Worm (Caenorhabditis elegans) whole organism, L2 larva: ENCODE measurements around the gene Y60A3A.16.
"Not testable (repeated sequence)": the region's sequence is repeated elsewhere in the genome, so short reads cannot be mapped to it uniquely, and the experiment has no call there.

ENCODE experiments used
- C34F6.9 ChIP-seq: fragments of 150-350 bp; optimal IDR thresholded peaks from 2 replicates; lab custom pipeline; 2014; ENCODE audit warnings: missing biosample characterization, missing genetic modification characterization
- F13H6.1 ChIP-seq: sonication (generic microtip); optimal IDR thresholded peaks from 2 replicates; lab custom pipeline; 2016; ENCODE audit warnings: missing genetic modification characterization, missing compliant biosample characterization
- aly-2 ChIP-seq: fragments of 150-350 bp; optimal IDR thresholded peaks from 2 replicates; lab custom pipeline; 2014; ENCODE audit warnings: missing biosample characterization, missing genetic modification characterization
- ama-1 ChIP-seq: fragments of 150-350 bp; optimal IDR thresholded peaks from 2 replicates; lab custom pipeline; 2018; ENCODE audit warnings: inconsistent platforms
- ceh-16 ChIP-seq: fragments of 150-350 bp; optimal IDR thresholded peaks from 2 replicates; lab custom pipeline; 2014; ENCODE audit warnings: missing biosample characterization, missing genetic modification characterization
- ceh-82 ChIP-seq: fragments of 150-350 bp; optimal IDR thresholded peaks from 2 replicates; lab custom pipeline; 2014; ENCODE audit warnings: missing biosample characterization, missing genetic modification characterization
- dmd-4 ChIP-seq: sonication (generic microtip); optimal IDR thresholded peaks from 2 replicates; lab custom pipeline; 2017; ENCODE audit warnings: missing biosample characterization, missing genetic modification characterization
- egl-27 ChIP-seq: sonication (generic microtip); optimal IDR thresholded peaks from 3 replicates; lab custom pipeline; 2017; ENCODE audit warnings: missing biosample characterization, missing genetic modification reagents, missing genetic modification characterization
- elt-3 ChIP-seq: sonication (generic microtip); optimal IDR thresholded peaks from 2 replicates; lab custom pipeline; 2017; ENCODE audit warnings: missing biosample characterization, missing genetic modification characterization
- fos-1 ChIP-seq: fragments of 150-350 bp; optimal IDR thresholded peaks from 2 replicates; lab custom pipeline; 2014; ENCODE audit warnings: missing biosample characterization, missing genetic modification characterization
- gmeb-1 ChIP-seq: fragments of 150-350 bp; optimal IDR thresholded peaks from 2 replicates; lab custom pipeline; 2014; ENCODE audit warnings: missing biosample characterization, missing genetic modification characterization
- lin-11 ChIP-seq: fragments of 150-350 bp; sonication (generic microtip); optimal IDR thresholded peaks from 2 replicates; lab custom pipeline; 2014; ENCODE audit warnings: missing biosample characterization, missing genetic modification characterization, inconsistent platforms, mixed read lengths
- lin-13 ChIP-seq: fragments of 150-350 bp; optimal IDR thresholded peaks from 2 replicates; lab custom pipeline; 2014; ENCODE audit warnings: missing biosample characterization, missing genetic modification reagents, missing genetic modification characterization
- lin-39 ChIP-seq: fragments of 150-350 bp; optimal IDR thresholded peaks from 2 replicates; lab custom pipeline; 2014; ENCODE audit warnings: missing biosample characterization, missing genetic modification reagents, missing genetic modification characterization
- lsy-2 ChIP-seq, 2 experiments: fragments of 150-350 bp in 1 of 2; sonication (generic microtip) in 1 of 2; optimal IDR thresholded peaks; 2 replicates each; lab custom pipeline; 2014 to 2017; ENCODE audit warnings: missing biosample characterization in 2 of 2, missing genetic modification characterization in 2 of 2
- mab-5 ChIP-seq: fragments of 150-350 bp; optimal IDR thresholded peaks from 2 replicates; lab custom pipeline; 2014; ENCODE audit warnings: missing biosample characterization, missing genetic modification characterization
- mbf-1 ChIP-seq: sonication (generic microtip); optimal IDR thresholded peaks from 2 replicates; lab custom pipeline; 2017; ENCODE audit warnings: missing biosample characterization, missing genetic modification characterization
- mdl-1 ChIP-seq, 2 experiments: fragments of 150-350 bp in 1 of 2; sonication (generic microtip) in 1 of 2; optimal IDR thresholded peaks; 2 replicates each; lab custom pipeline; 2017; ENCODE audit warnings: missing biosample characterization in 2 of 2, missing genetic modification characterization in 2 of 2
- nhr-10 ChIP-seq: sonication (generic microtip); optimal IDR thresholded peaks from 2 replicates; lab custom pipeline; 2017; ENCODE audit warnings: missing biosample characterization, missing genetic modification characterization
- nhr-11 ChIP-seq: fragments of 150-350 bp; optimal IDR thresholded peaks from 2 replicates; lab custom pipeline; 2014; ENCODE audit warnings: missing biosample characterization, missing genetic modification characterization
- nhr-12 ChIP-seq: fragments of 150-350 bp; optimal IDR thresholded peaks from 2 replicates; lab custom pipeline; 2014; ENCODE audit warnings: missing biosample characterization, missing genetic modification characterization
- nhr-129 ChIP-seq: fragments of 150-350 bp; optimal IDR thresholded peaks from 2 replicates; lab custom pipeline; 2014; ENCODE audit warnings: missing biosample characterization, missing genetic modification characterization
- nhr-21 ChIP-seq: fragments of 150-350 bp; optimal IDR thresholded peaks from 2 replicates; lab custom pipeline; 2014; ENCODE audit warnings: missing biosample characterization, missing genetic modification characterization
- nhr-23 ChIP-seq: fragments of 150-350 bp; optimal IDR thresholded peaks from 2 replicates; lab custom pipeline; 2014; ENCODE audit warnings: missing biosample characterization, missing genetic modification reagents, missing genetic modification characterization
- nhr-6 ChIP-seq: fragments of 150-350 bp; optimal IDR thresholded peaks from 2 replicates; lab custom pipeline; 2014; ENCODE audit warnings: missing biosample characterization, missing genetic modification characterization
- nhr-77 ChIP-seq: fragments of 150-350 bp; optimal IDR thresholded peaks from 2 replicates; lab custom pipeline; 2014; ENCODE audit warnings: missing biosample characterization, missing genetic modification characterization
- peb-1 ChIP-seq: fragments of 150-350 bp; optimal IDR thresholded peaks from 2 replicates; lab custom pipeline; 2014; ENCODE audit warnings: missing biosample characterization, missing genetic modification characterization
- sem-4 ChIP-seq: fragments of 150-350 bp; optimal IDR thresholded peaks from 2 replicates; lab custom pipeline; 2014; ENCODE audit warnings: missing biosample characterization, missing genetic modification reagents, missing genetic modification characterization
- skn-1 ChIP-seq: sonication (generic microtip); optimal IDR thresholded peaks from 2 replicates; lab custom pipeline; 2017; ENCODE audit warnings: missing biosample characterization, missing genetic modification characterization
- sma-3 ChIP-seq: sonication (generic microtip); optimal IDR thresholded peaks from 2 replicates; lab custom pipeline; 2016; ENCODE audit warnings: missing genetic modification reagents, missing genetic modification characterization, missing compliant biosample characterization
- unc-55 ChIP-seq: fragments of 150-350 bp; sonication (generic microtip); optimal IDR thresholded peaks from 3 replicates; lab custom pipeline; 2014; ENCODE audit warnings: missing biosample characterization, missing genetic modification reagents, missing genetic modification characterization
- unc-62 ChIP-seq: fragments of 150-350 bp; optimal IDR thresholded peaks from 2 replicates; lab custom pipeline; 2014; ENCODE audit warnings: missing biosample characterization, missing genetic modification reagents, missing genetic modification characterization
- zag-1 ChIP-seq: fragments of 150-350 bp; optimal IDR thresholded peaks from 2 replicates; lab custom pipeline; 2014; ENCODE audit warnings: missing biosample characterization, missing genetic modification characterization
- ztf-1 ChIP-seq: fragments of 200-800 bp; sonication (Bioruptor generic); conservative IDR thresholded peaks from 2 replicates; pipeline ENCODE4 v1.3.6; 2022; ENCODE audit warnings: missing genetic modification characterization, missing compliant biosample characterization
- ztf-11 ChIP-seq: sonication (generic microtip); optimal IDR thresholded peaks from 2 replicates; lab custom pipeline; 2017; ENCODE audit warnings: missing biosample characterization, missing genetic modification characterization

The Y60A3A.16 gene

ce11 chrV:19954491-19954890 lies 32.0 kb upstream of the Y60A3A.16 start:
- TF ChIP-seq sem-4 (tag; lab: Kevin White, UChicago) (no peak), mbf-1 (tag; lab: Kevin White, UChicago) (no peak), skn-1 (tag; lab: Kevin White, UChicago) (no peak), zag-1 (no peak), mdl-1 (tag; optimal IDR thresholded peaks at IDR 0.05; lab: Kevin White, UChicago) (no peak), ztf-1 (GFP tag; lab: Robert Waterston, UW) (no peak), sma-3 (GFP tag; lab: Kevin White, UChicago) (no peak), nhr-77 (tag; lab: Kevin White, UChicago) (no peak), nhr-23 (tag; lab: Kevin White, UChicago) (no peak), ceh-82 (tag; lab: Kevin White, UChicago) (no peak), mab-5 (tag; lab: Kevin White, UChicago) (no peak), nhr-21 (tag; lab: Kevin White, UChicago) (no peak), lin-39 (tag; lab: Kevin White, UChicago) (no peak)

DNA sequence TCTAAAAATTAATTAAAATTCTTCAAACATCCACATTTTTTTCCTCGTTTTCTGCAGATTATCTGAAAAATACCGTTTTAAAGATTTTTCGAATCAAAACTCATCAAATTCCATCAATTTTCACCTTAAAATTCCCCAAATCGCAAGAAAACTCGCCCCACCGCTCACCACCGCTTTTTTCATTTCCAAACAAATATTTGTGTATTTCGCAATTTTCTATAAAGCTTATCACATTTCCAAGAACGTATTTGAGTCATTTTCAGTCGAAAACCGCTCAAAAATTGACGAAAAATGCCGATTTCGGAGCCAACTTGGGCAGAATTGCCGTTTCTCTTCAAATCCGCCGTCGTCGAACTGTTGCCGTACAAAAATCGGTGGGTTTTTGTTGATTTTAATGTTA lies 27.2 kb upstream of the Y60A3A.16 start, which contains the start of gene Y60A3A.8:
Gene Y60A3A.8 (plus strand): TSS at position 258 of the 400 bp plus-strand sequence.
- TF ChIP-seq peb-1 (tag; lab: Kevin White, UChicago); ceh-82 (tag; lab: Kevin White, UChicago); ztf-1 (GFP tag; lab: Robert Waterston, UW): not testable (repeated sequence)
- TF ChIP-seq, all 48 proteins: peak for 0; not testable (repeated sequence) for 48

DNA sequence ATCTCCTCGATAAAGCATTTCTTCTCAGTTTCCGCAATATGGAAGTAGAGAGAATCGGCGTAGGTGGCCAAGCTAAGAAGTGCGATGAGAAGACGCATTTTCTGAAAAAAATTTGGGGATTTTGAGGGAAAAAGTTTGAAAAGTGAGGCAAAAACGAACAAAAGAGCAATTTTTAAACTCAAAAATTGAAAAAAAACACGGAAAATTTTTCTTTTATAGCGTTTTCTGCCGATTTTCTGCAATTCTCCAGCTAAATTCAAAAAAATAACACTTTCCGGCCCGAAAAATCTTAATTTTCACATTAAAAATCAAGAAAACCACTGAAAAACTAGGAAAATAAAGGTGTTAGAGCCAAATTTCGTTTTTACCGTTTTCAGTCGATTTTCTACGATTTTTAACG lies 26.5 kb upstream of the Y60A3A.16 start, which contains the start of gene tmed-4:
Gene tmed-4 (minus strand): TSS at position 101 of the 400 bp plus-strand sequence.
- not testable (repeated sequence) for TF ChIP-seq lsy-2 (tag; optimal IDR thresholded peaks at IDR 0.05; lab: Kevin White, UChicago); elt-3 (tag; lab: Kevin White, UChicago); nhr-129 (tag; lab: Kevin White, UChicago)

DNA sequence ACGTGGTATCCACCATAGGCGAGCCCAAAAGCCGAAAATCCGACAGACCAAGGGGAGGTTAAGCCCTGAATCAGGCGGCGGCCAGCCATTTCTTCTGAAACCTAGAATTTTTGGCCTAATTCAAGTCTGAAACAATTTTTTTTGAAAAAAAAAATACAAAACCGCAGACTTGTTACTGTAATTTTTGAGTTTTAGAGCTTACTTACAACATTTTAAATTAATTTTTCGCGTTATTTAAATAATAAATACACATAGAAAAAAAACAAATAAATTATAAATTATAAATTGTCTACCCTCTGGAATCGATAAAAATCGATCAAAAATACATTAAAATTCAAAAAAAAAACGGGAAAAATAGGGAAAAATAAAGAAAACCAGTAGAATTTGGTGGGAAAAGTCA lies 24.0 kb upstream of the Y60A3A.16 start, which contains the start of gene dhs-24:
Gene dhs-24 (minus strand): TSS at position 101 of the 400 bp plus-strand sequence.
- TF ChIP-seq nhr-21 (tag; lab: Kevin White, UChicago), result no peak
- no peak for TF ChIP-seq nhr-12 (tag; lab: Kevin White, UChicago)
- TF ChIP-seq peb-1 (tag; lab: Kevin White, UChicago), result no peak
- TF ChIP-seq ama-1 (lab: Kevin White, UChicago), result no peak
- no peak for TF ChIP-seq fos-1
- no peak for TF ChIP-seq gmeb-1 (tag; lab: Kevin White, UChicago)
- TF ChIP-seq nhr-10 (tag; lab: Kevin White, UChicago), result no peak
- TF ChIP-seq lin-39 (tag; lab: Kevin White, UChicago), result no peak
- TF ChIP-seq lin-11, result no peak

ce11 chrV:19936945-19937344 lies 14.4 kb upstream of the Y60A3A.16 start:
- TF ChIP-seq C34F6.9 (tag; lab: Kevin White, UChicago) (no peak), F13H6.1 (no peak), nhr-11 (tag; lab: Kevin White, UChicago) (no peak), lin-13 (no peak), nhr-23 (tag; lab: Kevin White, UChicago) (no peak), unc-55 (GFP tag; lab: Kevin White, UChicago) (no peak), unc-62 (GFP tag; lab: Kevin White, UChicago) (no peak), sem-4 (tag; lab: Kevin White, UChicago) (no peak), lin-11 (no peak), ztf-11 (tag; lab: Kevin White, UChicago) (no peak), nhr-10 (tag; lab: Kevin White, UChicago) (no peak), nhr-6 (tag; lab: Kevin White, UChicago) (no peak), aly-2 (tag; lab: Kevin White, UChicago) (no peak), gmeb-1 (tag; lab: Kevin White, UChicago) (no peak), egl-27 (tag; lab: Kevin White, UChicago) (no peak), ceh-16 (tag; lab: Kevin White, UChicago) (no peak), ztf-1 (GFP tag; lab: Robert Waterston, UW) (no peak), dmd-4 (no peak)
